Fruit fly (Drosophila melanogaster): Measurements from ENCODE around the gene CG11069.
A peak's percentile ranks its signal among the peaks of the same experiment; 100 is the strongest.

CG11069 gene

DNA sequence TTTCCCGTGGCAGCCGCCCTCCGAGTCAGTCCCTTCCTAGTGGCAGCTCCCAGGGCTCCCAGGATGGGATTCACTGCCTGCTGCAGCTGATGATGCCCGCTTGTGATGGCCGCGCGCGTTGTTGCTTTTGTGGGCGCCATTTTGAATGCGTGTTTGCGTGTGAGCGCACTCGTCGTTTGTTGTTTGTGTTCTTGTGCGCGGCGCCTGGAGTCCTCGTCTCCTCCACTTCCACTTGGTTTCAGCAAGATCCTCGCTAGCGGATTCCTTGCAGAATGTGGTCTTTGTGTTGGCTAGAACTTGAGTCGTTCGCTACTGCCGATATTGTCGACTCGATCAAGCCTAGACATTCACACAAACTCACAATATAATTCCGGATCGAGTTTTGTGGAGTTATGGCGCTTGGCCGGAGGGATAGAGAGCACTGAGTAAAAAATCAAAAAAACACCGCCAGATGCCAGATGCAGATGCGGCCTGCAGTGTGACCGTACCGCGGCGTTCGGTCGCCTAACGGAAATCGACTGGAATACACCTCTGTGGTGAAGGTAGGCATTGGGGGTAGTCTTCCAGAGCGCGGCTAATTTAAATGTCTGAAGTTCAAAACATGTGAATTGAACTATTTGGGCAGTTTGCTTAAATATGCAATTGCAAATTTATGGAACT, 24.0 kb upstream of the CG11069 start, which contains the start of gene CycB3:
TSS of gene CycB3 (minus strand) at position 428 of the 660 bp plus-strand sequence.
- TF ChIP-seq noc (tag; optimal IDR thresholded peaks at IDR 0.05) = no peak

DNA sequence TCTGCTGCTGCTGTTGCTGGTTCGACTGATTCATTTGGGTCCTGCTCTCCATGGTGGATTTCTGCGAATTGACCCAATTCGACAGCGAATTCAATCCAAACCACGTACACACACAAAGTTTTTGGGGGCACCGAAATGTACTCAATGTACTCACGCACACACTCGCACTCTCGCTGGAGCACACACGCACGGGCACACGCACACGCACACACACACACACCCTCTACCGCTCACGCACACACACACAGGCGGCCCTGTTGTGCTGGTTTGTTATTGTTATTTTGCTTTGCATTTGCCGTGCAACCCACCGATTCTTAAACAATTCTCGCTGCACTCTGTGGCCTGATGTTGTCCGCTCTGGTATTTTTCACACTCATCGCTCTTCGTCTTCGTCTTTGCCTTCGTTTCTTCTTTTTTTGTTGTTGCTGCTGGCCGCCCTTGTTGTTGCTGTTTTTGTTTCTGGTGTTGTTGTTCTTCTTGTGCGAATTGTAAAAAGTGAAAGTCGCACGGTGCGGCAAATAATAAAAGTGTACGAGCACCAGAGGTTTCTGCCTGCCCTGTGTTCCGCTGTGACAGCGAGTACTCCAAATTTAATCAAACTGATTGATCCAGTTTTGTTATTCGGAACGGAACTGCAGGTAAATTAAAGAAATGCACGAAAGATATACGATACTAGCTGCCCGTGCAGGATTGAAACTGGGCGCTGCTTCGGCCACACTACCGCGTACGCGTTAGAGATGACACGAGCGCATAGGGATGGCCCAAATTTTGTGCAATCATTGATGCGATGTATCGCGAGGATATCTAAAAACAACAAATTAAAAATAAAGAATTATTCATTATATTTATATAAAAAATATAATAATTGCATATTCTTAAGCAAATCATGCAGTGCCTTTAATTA, 18.4 kb upstream of the CG11069 start, which contains the start of gene CG3744:
TSS of gene CG3744 (minus strand) at position 716 of the 904 bp plus-strand sequence.
- TF ChIP-seq noc (tag; optimal IDR thresholded peaks at IDR 0.05) = peak; percentile 41

DNA sequence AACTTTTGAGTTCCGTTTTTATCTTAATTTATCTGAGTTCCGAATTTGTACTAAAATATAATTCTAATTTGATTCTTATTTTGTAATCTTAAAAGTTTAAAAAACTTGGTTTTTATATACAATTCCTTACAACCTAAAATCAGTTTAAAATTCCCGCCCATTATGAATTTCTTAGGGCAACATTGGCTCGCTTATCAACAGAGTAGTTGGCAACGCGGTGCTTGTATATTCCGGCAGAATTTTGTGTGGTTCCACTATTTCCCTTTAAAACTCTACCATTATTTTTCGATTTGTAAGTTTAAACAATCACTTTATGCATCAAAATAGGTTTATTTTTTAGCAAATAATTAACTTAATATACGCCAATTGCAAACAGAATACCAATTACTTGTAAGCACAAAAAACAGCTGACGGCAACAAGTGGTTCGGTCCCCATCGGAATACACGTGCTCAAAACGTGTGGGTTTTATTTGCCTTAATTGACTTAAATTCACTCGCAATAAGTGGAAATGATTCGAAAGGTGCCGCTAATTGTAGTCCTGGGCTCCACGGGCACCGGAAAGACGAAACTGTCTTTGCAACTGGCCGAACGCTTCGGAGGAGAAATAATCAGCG, 17.6 kb upstream of the CG11069 start, which contains the start of the genes CG11089 and CG31381:
TSS of gene CG11089 (plus strand) at position 203 of the 615 bp plus-strand sequence.
TSS of gene CG31381 (plus strand) at position 203 of the 615 bp plus-strand sequence.
- TF ChIP-seq noc (tag; optimal IDR thresholded peaks at IDR 0.05) = no peak

DNA sequence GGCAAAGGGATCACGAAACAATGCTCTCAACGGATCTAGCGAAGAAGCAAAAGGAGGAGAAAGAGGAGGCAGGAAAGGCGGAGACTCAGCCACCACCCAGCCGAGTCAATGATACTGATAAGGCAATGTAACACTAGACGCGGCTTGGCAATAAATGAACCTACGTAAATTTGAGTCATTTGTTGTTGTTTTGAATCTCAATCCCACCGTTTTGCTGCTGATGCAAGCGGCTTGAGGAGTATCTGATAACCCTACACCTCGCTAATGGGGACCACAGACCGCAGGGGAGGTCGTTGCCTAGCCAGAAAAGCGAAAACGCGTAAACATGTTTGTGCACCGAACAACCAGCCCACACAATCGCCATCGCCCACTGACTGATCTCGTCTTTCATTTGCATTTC, 15.9 kb upstream of the CG11069 start:
- no peak for TF ChIP-seq noc (tag; optimal IDR thresholded peaks at IDR 0.05)

DNA sequence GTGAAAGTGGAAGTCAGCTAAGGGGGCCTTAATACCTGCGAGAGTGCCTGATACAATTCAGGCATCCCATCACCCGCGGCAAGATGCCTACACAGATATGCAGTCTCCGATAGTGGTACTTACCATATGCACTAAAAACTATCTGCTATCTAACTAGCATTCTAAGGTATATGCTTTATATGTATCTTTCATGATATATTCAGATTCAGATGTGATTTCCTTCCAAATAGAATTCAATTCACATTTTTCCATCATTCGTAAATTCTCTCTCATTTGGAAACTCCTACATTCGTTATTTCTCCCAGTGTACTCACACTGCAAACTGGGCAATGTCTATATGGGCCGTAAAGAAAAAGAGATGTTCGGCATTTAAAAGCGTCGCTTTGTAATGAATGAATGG, 8.1 kb upstream of the CG11069 start:
- TF ChIP-seq noc (tag; optimal IDR thresholded peaks at IDR 0.05) = no peak

DNA sequence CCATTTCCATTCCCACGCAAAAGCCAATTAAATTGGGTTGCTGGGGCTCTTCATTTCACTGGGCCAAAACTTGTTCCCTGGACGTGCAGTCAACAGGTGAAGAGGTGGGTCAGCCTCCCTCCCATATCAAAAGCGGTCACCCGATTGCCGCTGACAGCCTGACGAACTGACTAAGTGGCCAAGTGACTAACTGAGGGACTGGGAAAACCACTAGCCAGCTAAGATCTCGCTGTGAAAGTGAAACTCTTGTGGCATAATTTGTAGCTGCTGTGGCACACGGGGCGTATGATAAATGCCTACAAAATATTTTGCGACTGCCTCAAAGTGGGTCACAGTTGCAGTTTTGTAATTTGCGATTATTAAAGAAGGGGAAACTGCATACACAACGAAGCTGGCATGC, 6.1 kb upstream of the CG11069 start:
- no peak for TF ChIP-seq noc (tag; optimal IDR thresholded peaks at IDR 0.05)

DNA sequence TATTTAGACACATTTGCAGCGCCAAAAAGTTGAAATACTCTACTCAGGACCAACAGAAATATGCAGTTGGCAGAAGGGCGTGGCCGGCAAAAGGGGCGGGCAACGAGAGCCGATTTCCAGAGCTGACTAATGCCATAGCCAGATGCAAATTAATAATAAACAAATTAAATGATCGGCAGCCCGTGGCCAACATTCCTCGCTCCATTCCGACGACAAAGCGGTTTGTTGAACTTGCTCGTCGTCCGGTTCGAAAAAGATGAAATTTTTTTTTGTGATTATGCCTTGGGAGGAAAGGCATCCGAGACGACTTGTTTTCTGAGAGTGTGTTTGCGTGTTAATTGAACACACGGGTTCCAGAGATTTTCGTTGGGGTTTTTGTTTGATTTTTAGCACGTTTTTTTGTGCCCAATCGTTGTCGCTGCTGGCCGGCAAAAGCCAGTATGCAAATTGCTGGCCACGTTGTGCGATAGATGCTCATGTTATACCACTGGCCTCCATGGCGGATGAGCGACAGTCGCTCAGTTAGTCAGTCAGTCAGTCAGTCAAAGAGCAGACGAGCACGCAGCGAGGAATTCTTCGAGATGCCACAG, 5.1 kb upstream of the CG11069 start:
- TF ChIP-seq noc (tag; optimal IDR thresholded peaks at IDR 0.05) = no peak

DNA sequence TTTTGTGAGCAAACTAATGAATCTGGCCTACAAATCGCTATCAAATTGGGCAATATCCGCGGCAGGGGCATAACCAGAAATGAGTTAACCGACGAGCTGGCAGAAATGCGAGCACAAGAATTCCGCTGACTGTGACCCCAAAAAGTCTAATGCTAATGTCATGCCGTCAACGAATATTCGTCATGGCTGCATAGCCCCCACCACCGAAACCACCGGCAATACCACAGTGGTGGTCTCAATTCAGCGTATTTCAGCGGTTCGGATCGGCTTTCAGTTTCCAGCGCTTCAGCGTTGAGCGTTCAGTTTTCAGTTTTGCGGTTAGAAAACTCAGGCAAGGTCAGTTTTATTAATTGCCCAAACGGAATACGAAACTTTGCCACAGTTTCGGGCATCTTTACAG, 4.3 kb upstream of the CG11069 start:
- TF ChIP-seq noc (tag; optimal IDR thresholded peaks at IDR 0.05) = no peak

DNA sequence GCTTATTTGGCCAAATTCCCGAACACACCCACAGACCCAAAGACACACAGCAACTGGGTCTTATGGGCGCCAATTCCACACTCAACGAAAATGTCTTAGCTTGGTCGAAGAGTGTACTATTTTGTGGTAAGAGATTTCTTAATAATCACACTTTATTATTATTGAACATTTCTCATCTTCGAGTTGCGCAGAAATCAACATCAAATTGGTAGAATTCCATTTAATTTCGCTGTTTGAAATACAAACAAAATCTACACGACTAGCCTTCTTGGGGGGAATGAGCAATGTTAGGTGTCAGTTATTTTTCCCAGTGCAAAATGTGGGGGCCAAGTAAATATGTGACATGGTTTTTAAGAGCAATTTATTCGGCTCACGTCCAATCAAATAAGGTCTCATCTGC, 3.6 kb upstream of the CG11069 start:
- TF ChIP-seq noc (tag; optimal IDR thresholded peaks at IDR 0.05) = peak; percentile 21

DNA sequence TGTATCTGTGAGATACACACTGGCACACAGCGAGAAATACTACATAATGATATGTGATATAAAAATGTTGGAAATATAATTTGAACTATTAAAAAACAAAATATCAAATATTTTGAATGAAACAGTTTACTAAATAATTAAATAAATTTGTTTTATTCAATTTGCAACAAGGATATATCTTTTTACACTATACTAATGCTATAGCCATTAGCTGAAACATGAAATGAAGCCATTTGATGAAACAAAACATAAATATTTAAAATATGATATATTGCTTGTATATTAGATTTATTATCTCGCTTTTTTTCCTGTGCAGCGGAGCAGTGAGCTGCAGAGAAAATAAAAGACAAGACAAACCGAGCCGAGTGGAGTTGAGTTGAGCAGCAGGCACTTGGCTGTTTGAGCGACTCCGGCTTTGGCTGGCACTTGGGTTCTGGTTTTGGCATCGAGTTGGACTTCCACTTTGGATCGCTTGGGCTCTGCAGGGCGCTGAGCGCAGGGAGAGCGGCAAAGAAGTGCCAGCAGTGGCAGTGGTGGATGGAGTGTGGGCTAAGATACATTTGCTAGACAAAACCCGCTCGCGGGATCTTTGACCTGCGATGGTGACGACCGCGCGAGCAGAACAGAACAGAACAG, 1.1 kb upstream of the CG11069 start:
- peak; percentile 91 for TF ChIP-seq noc (tag; optimal IDR thresholded peaks at IDR 0.05)

DNA sequence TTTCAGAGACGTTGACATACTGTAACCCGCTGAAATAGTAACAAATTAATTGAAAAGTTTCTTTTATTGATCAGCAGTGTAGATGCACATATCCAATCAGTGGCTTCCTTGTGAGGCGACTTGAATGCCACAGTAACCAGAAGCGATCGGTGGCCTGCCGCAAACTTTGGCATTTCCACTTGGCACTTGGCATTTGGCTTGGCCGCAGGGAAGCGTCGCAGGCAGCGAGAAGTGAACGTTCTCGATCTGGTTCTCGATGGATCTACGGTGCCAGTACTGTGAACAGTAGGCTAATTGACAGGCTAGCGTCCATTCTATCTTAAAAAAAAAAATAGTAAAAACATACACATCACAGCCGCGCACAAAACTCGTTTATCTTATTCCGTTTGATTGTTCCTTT, 6.3 kb downstream of the CG11069 start, which contains the start of gene CG10845:
TSS of gene CG10845 (plus strand) at position 301 of the 400 bp plus-strand sequence.
- no peak for TF ChIP-seq noc (tag; optimal IDR thresholded peaks at IDR 0.05)

DNA sequence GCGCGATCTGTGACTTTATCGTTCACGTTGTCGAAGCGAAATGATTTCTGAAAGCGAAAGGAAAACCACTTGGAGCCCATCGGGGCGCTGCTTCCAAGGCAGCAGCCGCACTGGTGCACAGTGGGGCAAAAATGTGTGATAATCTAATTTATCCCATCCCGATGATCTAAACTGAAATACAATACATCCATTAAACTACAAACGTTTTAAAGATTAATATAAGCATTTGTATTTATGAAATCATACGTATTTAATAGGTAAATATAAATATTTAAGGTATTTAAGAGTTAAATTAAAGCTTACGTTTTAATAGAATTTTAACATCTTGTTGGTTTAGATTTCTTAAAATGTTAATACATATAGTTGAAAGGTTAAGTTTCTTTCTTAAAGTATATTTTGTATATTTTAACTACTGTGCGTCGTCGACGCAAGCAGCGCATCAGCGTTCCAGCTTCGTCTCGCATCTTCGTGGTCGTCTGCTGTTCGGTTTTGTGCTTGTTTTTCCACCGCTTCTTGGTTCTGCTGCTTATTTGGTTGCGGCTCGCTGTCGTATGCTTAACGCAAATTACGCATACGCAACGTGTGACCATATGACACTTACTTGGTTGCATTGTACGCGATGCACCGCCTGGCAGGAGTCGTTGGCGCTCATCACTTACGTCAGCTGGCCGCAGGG, 11.6 kb downstream of the CG11069 start, which contains the start of gene CG13643:
TSS of gene CG13643 (minus strand) at position 46 of the 676 bp plus-strand sequence.
- TF ChIP-seq noc (tag; optimal IDR thresholded peaks at IDR 0.05) = no peak

DNA sequence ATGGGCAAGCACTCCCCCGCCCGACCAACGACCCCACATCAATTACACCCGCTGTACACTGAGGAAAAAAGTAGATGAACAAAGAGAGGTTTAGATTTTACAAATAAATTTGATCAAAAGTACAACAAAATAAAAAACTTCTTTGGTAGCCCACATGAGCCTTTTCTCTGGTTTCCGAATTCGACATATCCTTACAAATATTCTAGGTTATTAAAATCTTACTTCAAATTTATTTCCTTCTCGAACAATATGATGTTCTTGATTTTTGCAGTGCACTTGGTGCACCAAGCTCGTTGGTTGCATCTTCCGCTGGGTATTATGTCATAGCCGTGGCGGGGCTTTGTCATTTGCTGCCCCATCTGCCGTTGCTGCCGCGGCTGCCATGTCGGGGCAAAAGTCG, 12.1 kb downstream of the CG11069 start:
- TF ChIP-seq noc (tag; optimal IDR thresholded peaks at IDR 0.05) = no peak

DNA sequence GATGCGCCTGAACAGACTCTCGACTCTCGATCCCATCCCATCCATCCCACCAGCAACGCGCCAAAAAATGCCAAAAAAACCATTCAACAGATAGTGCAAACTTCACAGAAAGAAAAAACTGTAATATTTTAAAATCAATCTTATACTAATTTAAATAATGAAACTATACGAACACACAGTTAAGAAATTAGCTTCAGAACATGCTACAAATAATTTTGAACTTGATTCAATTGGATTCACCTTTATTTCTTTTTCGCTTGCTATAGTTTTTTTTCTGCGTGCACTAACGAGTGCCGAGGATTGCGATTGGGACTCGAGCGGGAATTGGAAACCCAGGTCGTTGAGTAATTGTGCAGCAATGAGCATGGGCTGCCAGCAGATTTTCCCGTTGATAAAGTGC, 13.5 kb downstream of the CG11069 start:
- TF ChIP-seq noc (tag; optimal IDR thresholded peaks at IDR 0.05) = no peak

DNA sequence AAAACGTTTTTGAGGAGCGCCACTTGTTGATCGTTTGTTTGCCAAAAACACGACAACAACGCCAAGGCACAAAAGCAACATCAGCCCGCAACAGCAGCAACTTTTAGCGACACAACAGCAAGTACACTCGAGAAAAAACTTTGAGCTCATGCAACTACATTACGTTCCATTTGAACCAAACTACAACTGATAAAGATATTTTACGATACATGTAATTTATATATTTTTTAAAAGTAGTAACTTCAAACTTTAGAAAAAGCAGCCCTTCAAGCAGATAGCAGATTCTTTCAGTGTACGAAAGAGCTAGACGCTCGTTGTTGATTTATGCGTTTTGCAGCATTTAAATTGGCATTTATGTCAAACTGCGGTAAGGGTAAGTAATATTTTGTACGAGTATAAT, 15.6 kb downstream of the CG11069 start:
- TF ChIP-seq noc (tag; optimal IDR thresholded peaks at IDR 0.05) = no peak

All from whole organism, larva.